Fruit fly (Drosophila melanogaster) S2 (cell line): Measurements from ENCODE around the gene ver.

ENCODE experiments used
- CG8478 ChIP-seq: fragments of >200 bp; optimal IDR thresholded peaks from 2 replicates; lab custom pipeline; 2018
- CTCF ChIP-seq, 2 experiments: fragments of >200 bp; optimal IDR thresholded peaks; 2 replicates each; lab custom pipeline; 2018

dm6 chr3L:12564979-12565378 lies 41.2 kb downstream of the ver start:
- TF ChIP-seq CG8478 (lab: Kevin White, UChicago) (no peak), CTCF (optimal IDR thresholded peaks at IDR 0.05; lab: Kevin White, UChicago) (no peak)
